Worm (Caenorhabditis elegans) whole organism, L4 larva: ENCODE results near the gene nhr-14.

Experiments
- D1046.2 ChIP-seq: fragments of 200-800 bp; sonication (Bioruptor generic); IDR thresholded peaks from 2 replicates; pipeline ENCODE4 v1.3.6; 2022; ENCODE audit warnings: missing genetic modification characterization, missing compliant biosample characterization
- F26F4.8 ChIP-seq: fragments of 200-800 bp; sonication (Bioruptor generic); conservative IDR thresholded peaks from 2 replicates; pipeline ENCODE4 v1.3.6; 2022; ENCODE audit warnings: missing genetic modification characterization, missing compliant biosample characterization
- F49E8.2 ChIP-seq: sonication (generic microtip); optimal IDR thresholded peaks from 2 replicates; lab custom pipeline; 2016; ENCODE audit warnings: missing compliant biosample characterization, mild to moderate bottlenecking, missing genetic modification characterization, borderline replicate concordance
- Y105C5A.15 ChIP-seq: fragments of 200-800 bp; sonication (Bioruptor generic); IDR thresholded peaks from 2 replicates; pipeline ENCODE4 v1.3.6; 2022; ENCODE audit warnings: missing genetic modification characterization, missing compliant biosample characterization
- ZK546.5 ChIP-seq, 2 experiments: sonication (generic microtip); optimal IDR thresholded peaks; 2 replicates each; lab custom pipeline; 2017; ENCODE audit warnings: missing biosample characterization in 2 of 2, missing genetic modification characterization in 2 of 2
- aha-1 ChIP-seq: fragments of 150-350 bp; peaks from one replicate; lab custom pipeline; 2014; ENCODE audit warnings: missing biosample characterization, missing genetic modification characterization
- ceh-62 ChIP-seq: sonication (generic microtip); optimal IDR thresholded peaks from 2 replicates; lab custom pipeline; 2017; ENCODE audit warnings: missing biosample characterization, missing genetic modification characterization
- cey-2 ChIP-seq: sonication (generic microtip); optimal IDR thresholded peaks from 3 replicates; lab custom pipeline; 2017; ENCODE audit warnings: missing genetic modification characterization, mild to moderate bottlenecking, missing compliant biosample characterization, antibody characterized with exemption, borderline replicate concordance; ENCODE audit not compliant: insufficient read depth
- ctbp-1 ChIP-seq: fragments of 200-800 bp; sonication (Bioruptor generic); IDR thresholded peaks from 2 replicates; pipeline ENCODE4 v1.3.6; 2022; ENCODE audit warnings: missing genetic modification reagents, missing genetic modification characterization, missing compliant biosample characterization
- dmd-6 ChIP-seq: fragments of 200-800 bp; sonication (Bioruptor generic); IDR thresholded peaks from 2 replicates; pipeline ENCODE4 v1.3.6; 2022; ENCODE audit warnings: missing genetic modification reagents, missing genetic modification characterization, missing compliant biosample characterization
- dmd-9 ChIP-seq: fragments of 200-800 bp; sonication (Bioruptor generic); IDR thresholded peaks from 2 replicates; pipeline ENCODE4 v1.3.6; 2022; ENCODE audit warnings: missing genetic modification reagents, missing genetic modification characterization, missing compliant biosample characterization
- fkh-10 ChIP-seq: fragments of 150-350 bp; optimal IDR thresholded peaks from 2 replicates; lab custom pipeline; 2014; ENCODE audit warnings: missing biosample characterization, missing genetic modification reagents, missing genetic modification characterization
- fos-1 ChIP-seq: fragments of 150-350 bp; optimal IDR thresholded peaks from 2 replicates; lab custom pipeline; 2014; ENCODE audit warnings: missing biosample characterization, missing genetic modification characterization
- hif-1 ChIP-seq, 2 experiments: sonication (generic microtip); optimal IDR thresholded peaks; 2 replicates each; lab custom pipeline; 2016 to 2017; ENCODE audit warnings: missing compliant biosample characterization in 2 of 2, missing genetic modification characterization in 2 of 2, missing genetic modification reagents in 2 of 2, missing genotype in 2 of 2, mild to moderate bottlenecking in 1 of 2
- hlh-11 ChIP-seq: fragments of 200-800 bp; sonication (Bioruptor generic); optimal IDR thresholded peaks from 2 replicates; lab custom pipeline; 2018; ENCODE audit warnings: mild to moderate bottlenecking, missing genetic modification characterization, missing compliant biosample characterization
- hmg-1.1 ChIP-seq: fragments of 200-800 bp; sonication (Bioruptor generic); IDR thresholded peaks from 2 replicates; pipeline ENCODE4 v1.3.6; 2022; ENCODE audit warnings: missing genetic modification reagents, missing genetic modification characterization, missing compliant biosample characterization
- jun-1 ChIP-seq: fragments of 150-350 bp; optimal IDR thresholded peaks from 2 replicates; lab custom pipeline; 2014; ENCODE audit warnings: missing biosample characterization, missing genetic modification reagents, missing genetic modification characterization
- lin-15B ChIP-seq: fragments of 150-350 bp; sonication (generic microtip); optimal IDR thresholded peaks from 3 replicates; lab custom pipeline; 2014; ENCODE audit warnings: missing biosample characterization, missing genetic modification characterization
- lin-29 ChIP-seq: fragments of 200-800 bp; sonication (Bioruptor generic); IDR thresholded peaks from 2 replicates; pipeline ENCODE4 v1.3.6; 2022; ENCODE audit warnings: missing genetic modification reagents, missing genetic modification characterization, missing compliant biosample characterization
- madf-5 ChIP-seq, 2 experiments: fragments of 200-800 bp; sonication (Bioruptor generic); IDR thresholded peaks; 2 replicates each; pipeline ENCODE4 v1.3.6; 2022; ENCODE audit warnings: missing compliant biosample characterization in 2 of 2, missing genetic modification characterization in 2 of 2
- mdl-1 ChIP-seq, 2 experiments: fragments of 150-350 bp in 1 of 2; sonication (generic microtip) in 1 of 2; optimal IDR thresholded peaks; 2 replicates each; lab custom pipeline; 2014 to 2017; ENCODE audit warnings: missing biosample characterization in 2 of 2, missing genetic modification characterization in 2 of 2
- mep-1 ChIP-seq: fragments of 150-350 bp; sonication (generic microtip); optimal IDR thresholded peaks from 3 replicates; lab custom pipeline; 2014; ENCODE audit warnings: missing biosample characterization, missing genetic modification characterization
- mes-2 ChIP-seq: sonication (generic microtip); optimal IDR thresholded peaks from 2 replicates; lab custom pipeline; 2016; ENCODE audit warnings: missing genotype, mild to moderate bottlenecking, missing genetic modification characterization, missing compliant biosample characterization; ENCODE audit not compliant: poor library complexity, severe bottlenecking
- mxl-3 ChIP-seq: fragments of 200-800 bp; sonication (Bioruptor generic); optimal IDR thresholded peaks from 2 replicates; lab custom pipeline; 2018; ENCODE audit warnings: mild to moderate bottlenecking, missing genetic modification characterization, missing compliant biosample characterization
- nhr-28 ChIP-seq: fragments of 150-350 bp; optimal IDR thresholded peaks from 2 replicates; lab custom pipeline; 2014; ENCODE audit warnings: missing biosample characterization, missing genetic modification characterization
- nhr-48 ChIP-seq: sonication (generic microtip); optimal IDR thresholded peaks from 2 replicates; lab custom pipeline; 2016; ENCODE audit warnings: mild to moderate bottlenecking, missing genetic modification characterization, missing compliant biosample characterization
- pqm-1 ChIP-seq: sonication (generic microtip); optimal IDR thresholded peaks from 2 replicates; lab custom pipeline; 2017; ENCODE audit warnings: missing biosample characterization, missing genetic modification characterization
- rbr-2 ChIP-seq: sonication (generic microtip); optimal IDR thresholded peaks from 2 replicates; lab custom pipeline; 2016; ENCODE audit warnings: missing genotype, missing genetic modification characterization, missing compliant biosample characterization
- set-16 ChIP-seq: fragments of 200-800 bp; sonication (Bioruptor generic); IDR thresholded peaks from 2 replicates; pipeline ENCODE4 v1.3.6; 2022; ENCODE audit warnings: missing genetic modification reagents, missing genetic modification characterization, missing compliant biosample characterization
- snpc-4 ChIP-seq: fragments of 150-350 bp; optimal IDR thresholded peaks from 2 replicates; lab custom pipeline; 2014; ENCODE audit warnings: missing biosample characterization, missing genetic modification characterization
- unc-62 ChIP-seq, 3 experiments: fragments of 150-350 bp in 1 of 3; sonication (generic microtip); optimal IDR thresholded peaks in 2 of 3; peaks in 1 of 3; 1 replicate in 1 of 3; 2 replicates in 2 of 3; lab custom pipeline; 2014 to 2017; ENCODE audit warnings: missing biosample characterization in 3 of 3, missing genetic modification characterization in 3 of 3, missing genetic modification reagents in 3 of 3, missing genotype in 1 of 3
- zfp-2 ChIP-seq: sonication (generic microtip); optimal IDR thresholded peaks from 2 replicates; lab custom pipeline; 2016; ENCODE audit warnings: mild to moderate bottlenecking, missing genetic modification characterization, missing compliant biosample characterization
- zfp-3 ChIP-seq: fragments of 200-800 bp; sonication (Bioruptor generic); conservative IDR thresholded peaks from 2 replicates; pipeline ENCODE4 v1.3.6; 2022; ENCODE audit warnings: missing genetic modification reagents, missing genetic modification characterization, missing compliant biosample characterization
- ztf-7 ChIP-seq: fragments of 150-350 bp; optimal IDR thresholded peaks from 2 replicates; lab custom pipeline; 2014; ENCODE audit warnings: missing biosample characterization, missing genetic modification characterization

The nhr-14 gene

ce11 chrX:8489886-8490285 is 13.9 kb upstream of the nhr-14 start:
- TF ChIP-seq lin-29 (GFP tag; lab: Robert Waterston, UW) = no peak
- TF ChIP-seq ctbp-1 (GFP tag; lab: Robert Waterston, UW) = 0 out of 2 replicates have a peak, but pooled peaks have one; percentile 30
- TF ChIP-seq F49E8.2 (tag; lab: Kevin White, UChicago) = no peak
- no peak for TF ChIP-seq hmg-1.1 (GFP tag; lab: Robert Waterston, UW)
- TF ChIP-seq Y105C5A.15 (GFP tag; lab: Robert Waterston, UW) = no peak
- peak; percentile 87 for TF ChIP-seq fkh-10
- TF ChIP-seq ceh-62 (tag; lab: Kevin White, UChicago) = no peak
- TF ChIP-seq mes-2 (tag; lab: Kevin White, UChicago) = no peak
- TF ChIP-seq F26F4.8 (GFP tag; lab: Robert Waterston, UW) = no peak
- no peak for TF ChIP-seq cey-2 (tag; lab: Kevin White, UChicago)
- TF ChIP-seq mdl-1 (tag; optimal IDR thresholded peaks at IDR 0.05; lab: Kevin White, UChicago) = no peak
- no peak for TF ChIP-seq fos-1 (tag; lab: Kevin White, UChicago)
- TF ChIP-seq set-16 (GFP tag; lab: Robert Waterston, UW) = no peak
- TF ChIP-seq ztf-7 (tag; lab: Kevin White, UChicago) = no peak

ce11 chrX:8489415-8489814 is 13.4 kb upstream of the nhr-14 start:
- no peak for TF ChIP-seq zfp-3 (GFP tag; lab: Robert Waterston, UW)
- peak in 1 of 2 experiments; percentile 92 for TF ChIP-seq unc-62 (GFP tag; optimal IDR thresholded peaks at IDR 0.05 in 1 of 2; lab: Kevin White, UChicago)
- no peak for TF ChIP-seq unc-62 (tag; optimal IDR thresholded peaks at IDR 0.05; lab: Kevin White, UChicago)
- TF ChIP-seq madf-5 (GFP tag; IDR thresholded peaks at IDR 0.05; lab: Robert Waterston, UW) = no peak
- TF ChIP-seq aha-1 (tag; lab: Kevin White, UChicago) = peak; percentile 52

ce11 chrX:8485392-8485791 is 9.4 kb upstream of the nhr-14 start:
- TF ChIP-seq hlh-11 (tag; lab: Kevin White, UChicago) (no peak), nhr-28 (peak; percentile 52), mdl-1 (tag; optimal IDR thresholded peaks at IDR 0.05; lab: Kevin White, UChicago) (peak in 1 of 2 experiments; percentile 52), jun-1 (tag; lab: Kevin White, UChicago) (no peak), D1046.2 (GFP tag; lab: Robert Waterston, UW) (no peak), dmd-9 (GFP tag; lab: Robert Waterston, UW) (no peak), cey-2 (tag; lab: Kevin White, UChicago) (no peak), mxl-3 (GFP tag; lab: Kevin White, UChicago) (peak; percentile 33), snpc-4 (tag; lab: Kevin White, UChicago) (no peak), nhr-48 (peak; percentile 62)

- no peak for TF ChIP-seq ZK546.5 (tag; optimal IDR thresholded peaks at IDR 0.05; lab: Kevin White, UChicago)
- TF ChIP-seq lin-15B (tag; lab: Kevin White, UChicago) = no peak
- TF ChIP-seq aha-1 (tag; lab: Kevin White, UChicago) = peak; percentile 92
- no peak for TF ChIP-seq pqm-1 (tag; lab: Kevin White, UChicago)
These were observed 8.0 kb upstream of the nhr-14 start for ce11 chrX:8483951-8484350.

- TF ChIP-seq ceh-62 (tag; lab: Kevin White, UChicago) (no peak), fkh-10 (peak; percentile 64), zfp-2 (tag; lab: Kevin White, UChicago) (no peak), zfp-3 (GFP tag; lab: Robert Waterston, UW) (no peak), hif-1 (tag; optimal IDR thresholded peaks at IDR 0.05; lab: Kevin White, UChicago) (peak in 1 of 2 experiments; percentile 76), mdl-1 (tag; optimal IDR thresholded peaks at IDR 0.05; lab: Kevin White, UChicago) (peak in 1 of 2 experiments; percentile 50), unc-62 (GFP tag; optimal IDR thresholded peaks at IDR 0.05 in 1 of 2; lab: Kevin White, UChicago) (peak in 1 of 2 experiments; percentile 88), unc-62 (tag; optimal IDR thresholded peaks at IDR 0.05; lab: Kevin White, UChicago) (no peak), dmd-6 (0 out of 2 replicates have a peak, but pooled peaks have one; percentile 15), hlh-11 (tag; lab: Kevin White, UChicago) (peak; percentile 15), rbr-2 (peak; percentile 11), mep-1 (tag; lab: Kevin White, UChicago) (peak; percentile 43), mxl-3 (GFP tag; lab: Kevin White, UChicago) (peak; percentile 16)
These were observed 5.7 kb upstream of the nhr-14 start for ce11 chrX:8481716-8482115.
